Worm (Caenorhabditis elegans) whole organism, young adult: ENCODE results near the gene C30G7.3.

Source experiments
- B0019.2 ChIP-seq: fragments of 200-800 bp; sonication (Bioruptor generic); conservative IDR thresholded peaks from 2 replicates; pipeline ENCODE4 v1.3.6; 2022; ENCODE audit warnings: missing genetic modification reagents, missing genetic modification characterization, missing compliant biosample characterization
- C17E4.6 ChIP-seq: fragments of 200-800 bp; sonication (Bioruptor generic); IDR thresholded peaks from 2 replicates; pipeline ENCODE4 v1.3.6; 2022; ENCODE audit warnings: missing genetic modification reagents, missing genetic modification characterization, missing compliant biosample characterization
- D2030.7 ChIP-seq: fragments of 200-800 bp; sonication (Bioruptor generic); IDR thresholded peaks from 2 replicates; pipeline ENCODE4 v1.3.6; 2022; ENCODE audit warnings: missing genetic modification reagents, missing genetic modification characterization, missing compliant biosample characterization
- F10E7.11 ChIP-seq: sonication (generic microtip); optimal IDR thresholded peaks from 2 replicates; lab custom pipeline; 2017; ENCODE audit warnings: mild to moderate bottlenecking, missing genetic modification characterization, moderate library complexity, missing compliant biosample characterization
- F23B12.7 ChIP-seq: sonication (generic microtip); optimal IDR thresholded peaks from 2 replicates; lab custom pipeline; 2017; ENCODE audit warnings: missing genetic modification characterization, mild to moderate bottlenecking, missing compliant biosample characterization, antibody characterized with exemption, moderate library complexity; ENCODE audit not compliant: insufficient read depth
- F57A8.1 ChIP-seq: fragments of 200-800 bp; sonication (Bioruptor generic); optimal IDR thresholded peaks from 2 replicates; lab custom pipeline; 2018; ENCODE audit warnings: mild to moderate bottlenecking, missing genetic modification characterization, moderate library complexity, missing compliant biosample characterization
- T07F8.4 ChIP-seq: sonication (generic microtip); optimal IDR thresholded peaks from 2 replicates; lab custom pipeline; 2016; ENCODE audit warnings: mild to moderate bottlenecking, missing genetic modification characterization, moderate library complexity, missing compliant biosample characterization
- Y67H2A.10 ChIP-seq: fragments of 200-800 bp; sonication (Bioruptor generic); conservative IDR thresholded peaks from 2 replicates; pipeline ENCODE4 v1.3.6; 2022; ENCODE audit warnings: missing genetic modification reagents, missing genetic modification characterization, missing compliant biosample characterization
- Y95B8A.8 ChIP-seq: fragments of 200-800 bp; sonication (Bioruptor generic); IDR thresholded peaks from 2 replicates; pipeline ENCODE4 v1.3.6; 2022; ENCODE audit warnings: missing genetic modification reagents, missing genetic modification characterization, missing compliant biosample characterization
- attf-5 ChIP-seq: fragments of 200-800 bp; sonication (Bioruptor generic); optimal IDR thresholded peaks from 2 replicates; lab custom pipeline; 2018; ENCODE audit warnings: mild to moderate bottlenecking, missing genetic modification characterization, missing compliant biosample characterization
- attf-6 ChIP-seq: fragments of 200-800 bp; sonication (Bioruptor generic); IDR thresholded peaks from 2 replicates; pipeline ENCODE4 v1.3.6; 2022; ENCODE audit warnings: missing genetic modification reagents, missing genetic modification characterization, missing compliant biosample characterization
- cebp-2 ChIP-seq: fragments of 200-800 bp; sonication (Bioruptor generic); IDR thresholded peaks from 2 replicates; pipeline ENCODE4 v1.3.6; 2022; ENCODE audit warnings: missing genetic modification characterization, missing compliant biosample characterization
- ceh-40 ChIP-seq: fragments of 200-800 bp; sonication (Bioruptor generic); IDR thresholded peaks from 2 replicates; pipeline ENCODE4 v1.3.6; 2022; ENCODE audit warnings: missing genetic modification characterization, missing compliant biosample characterization
- ceh-79 ChIP-seq: sonication (generic microtip); optimal IDR thresholded peaks from 2 replicates; lab custom pipeline; 2017; ENCODE audit warnings: mild to moderate bottlenecking, missing genetic modification characterization, missing compliant biosample characterization
- ceh-91 ChIP-seq: fragments of 200-800 bp; sonication (Bioruptor generic); IDR thresholded peaks from 2 replicates; pipeline ENCODE4 v1.3.6; 2022; ENCODE audit warnings: missing genetic modification reagents, missing genetic modification characterization, missing compliant biosample characterization
- dox-1 ChIP-seq: fragments of 200-800 bp; sonication (Bioruptor generic); IDR thresholded peaks from 2 replicates; pipeline ENCODE4 v1.3.6; 2022; ENCODE audit warnings: missing genetic modification reagents, missing genetic modification characterization, missing compliant biosample characterization
- dpff-1 ChIP-seq: sonication (generic microtip); optimal IDR thresholded peaks from 2 replicates; lab custom pipeline; 2017; ENCODE audit warnings: mild to moderate bottlenecking, missing genetic modification characterization, missing compliant biosample characterization
- efl-1 ChIP-seq: fragments of 150-350 bp; optimal IDR thresholded peaks from 2 replicates; lab custom pipeline; 2014; ENCODE audit warnings: missing biosample characterization, missing genetic modification reagents, missing genetic modification characterization
- egl-18 ChIP-seq: fragments of 200-800 bp; sonication (Bioruptor generic); IDR thresholded peaks from 2 replicates; pipeline ENCODE4 v1.3.6; 2022; ENCODE audit warnings: missing genetic modification reagents, missing genetic modification characterization, missing compliant biosample characterization
- egl-44 ChIP-seq: fragments of 200-800 bp; sonication (Bioruptor generic); IDR thresholded peaks from 2 replicates; pipeline ENCODE4 v1.3.6; 2022; ENCODE audit warnings: missing genetic modification reagents, missing genetic modification characterization, missing compliant biosample characterization
- him-1 ChIP-seq: sonication (generic microtip); optimal IDR thresholded peaks from 2 replicates; lab custom pipeline; 2016; ENCODE audit warnings: missing genotype, missing genetic modification reagents, missing genetic modification characterization, missing compliant biosample characterization
- hmg-1.2 ChIP-seq: fragments of 200-800 bp; sonication (Bioruptor generic); IDR thresholded peaks from 2 replicates; pipeline ENCODE4 v1.3.6; 2022; ENCODE audit warnings: missing genetic modification reagents, missing genetic modification characterization, missing compliant biosample characterization
- hmg-20 ChIP-seq: fragments of 200-800 bp; sonication (Bioruptor generic); IDR thresholded peaks from 2 replicates; pipeline ENCODE4 v1.3.6; 2022; ENCODE audit warnings: missing genetic modification reagents, missing genetic modification characterization, missing compliant biosample characterization
- hrde-1 ChIP-seq: sonication (generic microtip); optimal IDR thresholded peaks from 2 replicates; lab custom pipeline; 2016; ENCODE audit warnings: missing genetic modification characterization, mild to moderate bottlenecking, missing compliant biosample characterization, moderate library complexity, missing genotype, missing genetic modification reagents, borderline replicate concordance
- lag-1 ChIP-seq: fragments of 200-800 bp; sonication (Bioruptor generic); IDR thresholded peaks from 2 replicates; pipeline ENCODE4 v1.3.6; 2022; ENCODE audit warnings: missing genetic modification reagents, missing genetic modification characterization, missing compliant biosample characterization
- let-607 ChIP-seq, 2 experiments: fragments of 200-800 bp in 1 of 2; sonication (Bioruptor generic) in 1 of 2; sonication (generic microtip) in 1 of 2; optimal IDR thresholded peaks; 2 replicates each; lab custom pipeline; 2016 to 2018; ENCODE audit warnings: mild to moderate bottlenecking in 2 of 2, missing compliant biosample characterization in 2 of 2, missing genetic modification characterization in 2 of 2, moderate library complexity in 2 of 2, missing genotype in 1 of 2
- lin-26 ChIP-seq: fragments of 200-800 bp; sonication (Bioruptor generic); IDR thresholded peaks from 2 replicates; pipeline ENCODE4 v1.3.6; 2022; ENCODE audit warnings: missing genetic modification reagents, missing genetic modification characterization, missing compliant biosample characterization
- lir-1 ChIP-seq: fragments of 200-800 bp; sonication (Bioruptor generic); conservative IDR thresholded peaks from 2 replicates; pipeline ENCODE4 v1.3.6; 2022; ENCODE audit warnings: missing genetic modification reagents, missing genetic modification characterization, missing compliant biosample characterization
- madf-3 ChIP-seq: fragments of 200-800 bp; sonication (Bioruptor generic); IDR thresholded peaks from 2 replicates; pipeline ENCODE4 v1.3.6; 2022; ENCODE audit warnings: missing genetic modification reagents, missing genetic modification characterization, missing compliant biosample characterization
- madf-6 ChIP-seq: fragments of 200-800 bp; sonication (Bioruptor generic); IDR thresholded peaks from 2 replicates; pipeline ENCODE4 v1.3.6; 2022; ENCODE audit warnings: missing genetic modification reagents, missing genetic modification characterization, missing compliant biosample characterization
- madf-8 ChIP-seq: fragments of 200-800 bp; sonication (Bioruptor generic); conservative IDR thresholded peaks from 2 replicates; pipeline ENCODE4 v1.3.6; 2022; ENCODE audit warnings: missing genetic modification reagents, missing genetic modification characterization, missing compliant biosample characterization
- mcd-1 ChIP-seq: fragments of 200-800 bp; sonication (Bioruptor generic); IDR thresholded peaks from 2 replicates; pipeline ENCODE4 v1.3.6; 2022; ENCODE audit warnings: missing genetic modification reagents, missing genetic modification characterization, missing compliant biosample characterization
- nhr-120 ChIP-seq: fragments of 200-800 bp; sonication (Bioruptor generic); IDR thresholded peaks from 2 replicates; pipeline ENCODE4 v1.3.6; 2022; ENCODE audit warnings: missing genetic modification characterization, missing compliant biosample characterization
- nhr-80 ChIP-seq: sonication (generic microtip); optimal IDR thresholded peaks from 2 replicates; lab custom pipeline; 2016; ENCODE audit warnings: missing genetic modification characterization, missing compliant biosample characterization
- rcor-1 ChIP-seq: fragments of 200-800 bp; sonication (Bioruptor generic); IDR thresholded peaks from 2 replicates; pipeline ENCODE4 v1.3.6; 2022; ENCODE audit warnings: missing genetic modification reagents, missing genetic modification characterization, missing compliant biosample characterization
- repo-1 ChIP-seq: sonication (generic microtip); optimal IDR thresholded peaks from 2 replicates; lab custom pipeline; 2017; ENCODE audit warnings: mild to moderate bottlenecking, missing genetic modification characterization, missing compliant biosample characterization
- sdz-38 ChIP-seq: sonication (generic microtip); optimal IDR thresholded peaks from 2 replicates; lab custom pipeline; 2016; ENCODE audit warnings: missing genotype, missing genetic modification characterization, missing compliant biosample characterization
- sea-2 ChIP-seq: fragments of 200-800 bp; sonication (Bioruptor generic); IDR thresholded peaks from 2 replicates; pipeline ENCODE4 v1.3.6; 2022; ENCODE audit warnings: missing genetic modification characterization, missing compliant biosample characterization
- snpc-1.3 ChIP-seq: sonication (generic microtip); optimal IDR thresholded peaks from 2 replicates; lab custom pipeline; 2017; ENCODE audit warnings: missing genetic modification characterization, mild to moderate bottlenecking, missing compliant biosample characterization, antibody characterized with exemption, moderate library complexity, missing genotype, missing genetic modification reagents; ENCODE audit not compliant: insufficient read depth
- tbx-9 ChIP-seq: sonication (generic microtip); optimal IDR thresholded peaks from 2 replicates; lab custom pipeline; 2016; ENCODE audit warnings: borderline replicate concordance, missing genetic modification characterization, inconsistent platforms, missing compliant biosample characterization
- tlf-1 ChIP-seq: fragments of 200-800 bp; sonication (Bioruptor generic); optimal IDR thresholded peaks from 2 replicates; lab custom pipeline; 2018; ENCODE audit warnings: mild to moderate bottlenecking, missing genetic modification characterization, missing compliant biosample characterization
- unc-62 ChIP-seq: fragments of 150-350 bp; optimal IDR thresholded peaks from 2 replicates; lab custom pipeline; 2014; ENCODE audit warnings: missing biosample characterization, missing genetic modification reagents, missing genetic modification characterization
- ztf-18 ChIP-seq: sonication (generic microtip); optimal IDR thresholded peaks from 2 replicates; lab custom pipeline; 2016; ENCODE audit warnings: missing genotype, mild to moderate bottlenecking, missing genetic modification characterization, missing compliant biosample characterization
- ztf-22 ChIP-seq: fragments of 200-800 bp; sonication (Bioruptor generic); optimal IDR thresholded peaks from 2 replicates; lab custom pipeline; 2018; ENCODE audit warnings: mild to moderate bottlenecking, missing genetic modification characterization, moderate library complexity, missing compliant biosample characterization

Gene C30G7.3

ce11 chrV:14945697-14946096 lies at the start of gene C30G7.3:
TSS of gene C30G7.3 (minus strand) at chrV:14945704.
- TF ChIP-seq rcor-1 (GFP tag; lab: Robert Waterston, UW) (no peak), madf-3 (GFP tag; lab: Robert Waterston, UW) (no peak), F57A8.1 (no peak), efl-1 (no peak), C17E4.6 (GFP tag; lab: Robert Waterston, UW) (no peak), ceh-91 (GFP tag; lab: Robert Waterston, UW) (no peak), snpc-1.3 (tag; lab: Kevin White, UChicago) (no peak), attf-6 (no peak), ztf-18 (tag; lab: Kevin White, UChicago) (no peak), hmg-20 (GFP tag; lab: Robert Waterston, UW) (no peak), nhr-120 (GFP tag; lab: Robert Waterston, UW) (no peak), lin-26 (no peak), F10E7.11 (tag; lab: Kevin White, UChicago) (no peak), egl-44 (no peak), ceh-40 (GFP tag; lab: Robert Waterston, UW) (no peak), hrde-1 (tag; lab: Kevin White, UChicago) (no peak), dox-1 (no peak), lir-1 (GFP tag; lab: Robert Waterston, UW) (no peak), let-607 (tag; optimal IDR thresholded peaks at IDR 0.05; lab: Kevin White, UChicago) (no peak), him-1 (tag; lab: Kevin White, UChicago) (no peak)
- TF ChIP-seq, all 124 proteins: peak for 0

ce11 chrV:14993620-14994019 lies 48.1 kb upstream of the C30G7.3 start, which contains the start of gene fil-1:
TSS of gene fil-1 (plus strand) at chrV:14993838.
- TF ChIP-seq D2030.7 (GFP tag; lab: Robert Waterston, UW) (no peak), B0019.2 (GFP tag; lab: Robert Waterston, UW) (no peak), dox-1 (no peak), nhr-80 (tag; lab: Kevin White, UChicago) (peak; percentile 22)

ce11 chrV:14992627-14993117 lies 47.2 kb upstream of the C30G7.3 start, which contains the start of gene T01C3.3:
TSS of gene T01C3.3 (minus strand) at chrV:14992677.
- TF ChIP-seq T07F8.4 (tag; lab: Kevin White, UChicago) (no peak), B0019.2 (GFP tag; lab: Robert Waterston, UW) (peak; percentile 65; the same call in 1 of the 2 replicates), madf-6 (peak; percentile 96), tlf-1 (peak; percentile 54), him-1 (tag; lab: Kevin White, UChicago) (no peak), egl-18 (GFP tag; lab: Robert Waterston, UW) (no peak), madf-8 (GFP tag; lab: Robert Waterston, UW) (peak; percentile 92), Y67H2A.10 (GFP tag; lab: Robert Waterston, UW) (no peak), rcor-1 (GFP tag; lab: Robert Waterston, UW) (peak; percentile 56), cebp-2 (no peak), sea-2 (GFP tag; lab: Robert Waterston, UW) (no peak), F57A8.1 (no peak), lag-1 (GFP tag; lab: Robert Waterston, UW) (no peak), madf-3 (GFP tag; lab: Robert Waterston, UW) (peak; percentile 78; the same call in 1 of the 2 replicates), mcd-1 (GFP tag; lab: Robert Waterston, UW) (peak; percentile 50), hmg-1.2 (peak; percentile 52), F23B12.7 (tag; lab: Kevin White, UChicago) (no peak), dox-1 (peak; percentile 57), sdz-38 (no peak), dpff-1 (tag; lab: Kevin White, UChicago) (no peak), unc-62 (GFP tag; lab: Kevin White, UChicago) (no peak), Y95B8A.8 (GFP tag; lab: Robert Waterston, UW) (peak; percentile 51; the same call in 1 of the 2 replicates), tbx-9 (tag; lab: Kevin White, UChicago) (no peak), repo-1 (tag; lab: Kevin White, UChicago) (no peak), attf-5 (GFP tag; lab: Kevin White, UChicago) (no peak), lin-26 (no peak), D2030.7 (GFP tag; lab: Robert Waterston, UW) (peak; percentile 89), ceh-79 (tag; lab: Kevin White, UChicago) (no peak), ztf-22 (GFP tag; lab: Kevin White, UChicago) (no peak)
